Worm (Caenorhabditis elegans) whole organism, L4/young adult: Measurements from ENCODE around the gene H12I19.115.

Source experiments
- W03F9.2 ChIP-seq: fragments of 150-350 bp; optimal IDR thresholded peaks from 2 replicates; lab custom pipeline; 2014; ENCODE audit warnings: missing biosample characterization, missing genetic modification characterization
- dao-5 ChIP-seq: sonication (generic microtip); optimal IDR thresholded peaks from 2 replicates; lab custom pipeline; 2016; ENCODE audit warnings: missing genotype, missing genetic modification characterization, moderate library complexity, missing compliant biosample characterization
- him-1 ChIP-seq: sonication (generic microtip); optimal IDR thresholded peaks from 2 replicates; lab custom pipeline; 2016; ENCODE audit warnings: missing genotype, missing genetic modification reagents, missing genetic modification characterization, missing compliant biosample characterization

The H12I19.115 gene

DNA sequence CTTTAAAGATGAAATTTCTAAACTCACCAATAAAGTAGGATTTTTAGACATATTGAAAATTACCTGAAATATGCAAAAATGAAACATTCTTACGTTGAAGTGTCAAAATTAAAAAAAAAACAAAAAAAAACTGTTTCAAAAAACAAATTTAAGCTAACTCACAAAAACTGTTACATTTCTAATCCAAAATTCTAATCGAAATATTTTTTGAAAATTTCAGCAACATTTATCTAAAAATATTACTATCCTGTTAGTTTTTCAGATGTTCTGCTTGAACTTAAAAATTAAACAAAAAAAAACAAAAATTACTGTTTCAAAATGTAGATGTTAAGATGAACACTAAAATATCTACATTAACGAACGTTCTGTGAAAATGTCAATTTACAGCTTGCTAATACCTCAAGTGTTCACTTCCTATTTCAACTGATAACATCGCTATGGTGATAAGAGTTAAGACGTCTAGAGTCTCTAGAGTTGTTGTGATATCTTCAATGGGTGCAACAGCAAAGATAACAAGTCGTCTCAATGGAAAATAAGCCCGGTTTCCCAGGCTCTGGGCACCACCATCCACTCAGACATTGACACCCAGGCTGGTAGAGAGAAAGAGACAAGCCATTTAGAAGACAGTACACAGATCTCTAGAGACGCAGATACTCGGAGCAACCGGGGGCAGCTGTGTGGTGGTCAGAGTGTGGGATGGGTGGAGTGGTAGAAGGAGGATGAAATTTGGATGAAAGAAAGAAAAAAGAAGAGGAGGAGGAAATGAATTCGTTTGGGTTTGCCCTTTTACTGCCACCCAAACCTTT is at the start of gene H12I19.115:
TSS of gene H12I19.115 (minus strand) at position 51 of the 806 bp plus-strand sequence.
- TF ChIP-seq dao-5 (tag; lab: Kevin White, UChicago) = no peak
- TF ChIP-seq him-1 (tag; lab: Kevin White, UChicago) = no peak
- no peak for TF ChIP-seq W03F9.2 (tag; lab: Kevin White, UChicago)

DNA sequence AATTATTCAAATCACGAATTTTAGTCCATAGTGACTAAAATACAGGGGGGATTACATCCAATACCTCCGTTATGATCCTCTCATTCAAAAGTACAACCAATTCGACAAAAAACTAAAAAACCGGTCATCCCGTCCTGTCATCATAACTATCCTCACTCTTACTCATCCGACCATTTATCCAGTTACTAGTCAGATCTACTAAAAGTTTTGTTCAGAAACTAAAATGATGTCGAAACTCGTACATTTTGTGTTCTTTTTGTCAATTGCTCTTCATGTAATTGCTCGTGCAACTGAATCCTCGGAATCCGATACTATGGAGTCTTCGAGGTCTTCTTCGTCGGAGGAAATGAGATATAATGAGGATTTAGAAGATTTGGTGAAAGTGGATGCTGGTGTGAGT is 49.4 kb upstream of the H12I19.115 start, which contains the start of gene R05A10.2:
TSS of gene R05A10.2 (plus strand) at position 214 of the 400 bp plus-strand sequence.
- TF ChIP-seq dao-5 (tag; lab: Kevin White, UChicago) (no peak), W03F9.2 (tag; lab: Kevin White, UChicago) (no peak), him-1 (tag; lab: Kevin White, UChicago) (no peak)

DNA sequence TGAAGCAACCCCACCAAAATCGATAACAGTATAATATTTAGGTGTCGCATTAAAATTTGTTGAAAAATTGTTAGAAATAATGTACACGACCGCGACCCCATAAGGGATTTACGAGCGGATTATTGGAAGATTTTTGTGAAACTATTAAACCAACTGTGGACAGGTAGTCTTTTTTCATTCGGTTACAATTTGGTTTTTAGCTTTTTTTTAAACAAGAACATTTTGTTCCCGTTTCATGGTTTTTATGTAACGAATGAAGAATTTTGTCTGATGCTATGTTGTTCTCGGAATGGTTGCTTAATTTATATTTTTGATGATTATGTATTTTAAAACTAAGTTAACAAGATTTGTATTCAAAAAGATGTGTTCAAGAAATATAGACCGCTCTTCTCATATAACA is 48.7 kb upstream of the H12I19.115 start, which contains the start of gene R05A10.3:
TSS of gene R05A10.3 (minus strand) at position 101 of the 400 bp plus-strand sequence.
- TF ChIP-seq dao-5 (tag; lab: Kevin White, UChicago) (no peak), him-1 (tag; lab: Kevin White, UChicago) (no peak), W03F9.2 (tag; lab: Kevin White, UChicago) (no peak)

DNA sequence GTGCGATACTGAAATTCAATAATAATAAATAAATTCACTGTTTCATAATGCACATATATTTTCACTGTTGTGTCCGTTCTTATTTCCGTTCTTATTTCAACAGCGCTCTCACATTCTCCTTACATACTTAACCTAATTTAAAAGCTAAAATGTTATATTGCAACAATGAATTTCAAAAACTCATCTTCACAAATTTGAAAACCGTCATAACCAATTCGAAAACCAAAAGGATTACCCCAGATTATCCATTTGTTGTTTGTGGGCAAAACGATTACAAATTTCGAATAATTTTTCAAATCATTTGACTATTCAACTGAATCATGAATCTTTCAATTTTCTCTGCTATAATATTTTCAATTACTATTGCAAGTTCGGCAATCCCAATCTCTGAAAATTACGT is 44.5 kb upstream of the H12I19.115 start, which contains the start of gene R05A10.4:
TSS of gene R05A10.4 (plus strand) at position 301 of the 400 bp plus-strand sequence.
- TF ChIP-seq him-1 (tag; lab: Kevin White, UChicago) (no peak), dao-5 (tag; lab: Kevin White, UChicago) (no peak), W03F9.2 (tag; lab: Kevin White, UChicago) (no peak)

DNA sequence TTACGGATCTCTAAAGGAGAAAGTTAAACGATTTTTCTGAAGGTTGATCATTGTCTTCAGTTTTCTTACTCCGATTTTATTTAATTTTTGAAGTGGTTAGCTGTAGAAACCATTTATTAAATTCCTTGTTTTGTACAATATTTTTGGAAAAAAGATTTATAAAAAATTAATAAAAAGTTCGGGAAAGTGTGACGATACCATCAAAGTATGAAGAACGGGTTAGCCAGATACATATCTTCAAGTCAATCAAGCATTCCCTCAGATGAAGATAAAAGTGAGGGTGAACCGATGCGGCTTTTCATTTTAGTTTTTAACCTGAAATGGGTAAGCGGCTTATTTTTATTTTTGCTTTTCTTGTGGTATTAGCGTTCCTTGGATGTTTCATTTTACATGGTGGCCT is 37.8 kb upstream of the H12I19.115 start, which contains the start of gene R05A10.6:
TSS of gene R05A10.6 (plus strand) at position 301 of the 400 bp plus-strand sequence.
- no peak for TF ChIP-seq W03F9.2 (tag; lab: Kevin White, UChicago)

DNA sequence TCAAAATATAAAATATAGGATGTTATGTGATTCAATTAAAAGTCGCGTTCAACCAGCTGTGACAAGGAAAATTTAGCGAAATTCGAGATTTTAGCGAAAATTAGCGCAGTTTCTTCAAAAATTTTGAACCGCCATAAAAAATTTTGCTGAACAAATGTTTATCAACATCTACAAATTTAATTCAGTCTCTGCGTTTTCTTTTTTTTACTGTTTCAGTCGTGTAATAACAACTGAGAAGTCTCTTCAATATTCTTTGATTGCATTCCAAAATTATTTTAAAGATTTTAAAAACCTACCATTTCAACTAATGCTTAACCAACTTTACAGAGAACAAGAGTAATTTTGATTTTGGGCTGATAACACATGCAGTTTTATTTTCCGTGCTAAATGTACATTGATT is 36.5 kb upstream of the H12I19.115 start:
- no peak for TF ChIP-seq dao-5 (tag; lab: Kevin White, UChicago)
- no peak for TF ChIP-seq W03F9.2 (tag; lab: Kevin White, UChicago)
- TF ChIP-seq him-1 (tag; lab: Kevin White, UChicago) = no peak

DNA sequence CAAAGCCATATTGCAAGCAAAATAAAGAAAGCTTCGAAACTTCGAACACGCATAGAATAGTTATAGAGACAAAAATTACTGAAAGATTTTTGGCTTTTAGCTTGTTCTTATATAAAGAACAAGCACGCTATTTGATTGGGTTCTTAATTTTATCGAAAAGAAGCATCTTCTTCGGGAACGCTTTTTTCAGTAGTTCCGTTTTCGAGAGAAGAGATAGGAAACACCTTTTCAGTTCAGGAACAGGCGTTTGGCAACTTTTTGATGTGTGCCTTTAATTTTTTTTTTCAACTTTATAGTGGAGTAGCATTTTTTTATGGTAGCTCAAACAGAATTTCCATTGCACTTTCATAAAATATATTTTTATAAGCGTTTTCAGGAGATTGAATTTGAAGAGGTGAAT is 35.1 kb upstream of the H12I19.115 start, which contains the start of gene R05A10.7:
TSS of gene R05A10.7 (minus strand) at position 101 of the 400 bp plus-strand sequence.
- no peak for TF ChIP-seq W03F9.2 (tag; lab: Kevin White, UChicago)
- TF ChIP-seq dao-5 (tag; lab: Kevin White, UChicago) = no peak
- TF ChIP-seq him-1 (tag; lab: Kevin White, UChicago) = no peak

DNA sequence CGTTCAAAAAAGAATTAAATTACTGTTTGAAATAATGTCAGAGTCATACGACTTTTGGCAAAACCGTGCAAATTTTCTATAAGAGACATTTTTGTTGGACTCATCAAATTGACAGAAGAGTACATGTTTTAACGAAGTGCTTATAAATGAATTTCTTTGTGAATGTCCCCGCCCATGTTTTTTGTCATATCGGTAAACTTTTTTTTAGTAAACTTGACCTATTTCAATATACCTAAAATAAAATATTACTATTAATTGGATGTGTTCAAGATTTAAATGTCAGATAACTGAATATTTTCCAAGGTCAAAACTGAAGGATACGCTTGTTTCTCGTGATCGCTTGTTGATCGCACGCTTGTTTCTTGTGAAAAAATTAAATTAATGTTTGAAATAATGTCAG is 30.4 kb upstream of the H12I19.115 start, which contains the start of gene R05A10.8:
TSS of gene R05A10.8 (minus strand) at position 101 of the 400 bp plus-strand sequence.
- TF ChIP-seq W03F9.2 (tag; lab: Kevin White, UChicago) (no peak), dao-5 (tag; lab: Kevin White, UChicago) (no peak)

DNA sequence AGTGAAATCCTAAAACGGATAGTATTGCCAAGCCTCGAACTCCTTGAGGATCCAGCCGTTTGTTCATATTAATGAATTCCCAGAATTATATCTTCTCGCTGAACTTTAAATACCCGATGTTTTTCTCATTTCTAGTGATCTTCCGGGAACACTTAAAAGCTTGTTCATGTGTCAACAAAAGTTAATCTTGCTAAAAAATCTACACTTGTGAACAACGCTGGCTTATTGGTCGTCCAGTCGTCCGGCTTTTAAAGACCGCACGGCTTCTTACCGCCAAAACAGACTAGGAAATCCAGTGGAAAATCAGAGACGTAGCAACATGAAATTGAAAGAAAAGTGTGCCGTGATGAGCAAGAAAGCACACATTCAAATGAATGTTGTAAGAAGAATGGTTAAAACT is 25.6 kb upstream of the H12I19.115 start, which contains the start of gene oac-38:
TSS of gene oac-38 (minus strand) at position 101 of the 400 bp plus-strand sequence.
- no peak for TF ChIP-seq him-1 (tag; lab: Kevin White, UChicago)
- TF ChIP-seq W03F9.2 (tag; lab: Kevin White, UChicago) = no peak
- no peak for TF ChIP-seq dao-5 (tag; lab: Kevin White, UChicago)

DNA sequence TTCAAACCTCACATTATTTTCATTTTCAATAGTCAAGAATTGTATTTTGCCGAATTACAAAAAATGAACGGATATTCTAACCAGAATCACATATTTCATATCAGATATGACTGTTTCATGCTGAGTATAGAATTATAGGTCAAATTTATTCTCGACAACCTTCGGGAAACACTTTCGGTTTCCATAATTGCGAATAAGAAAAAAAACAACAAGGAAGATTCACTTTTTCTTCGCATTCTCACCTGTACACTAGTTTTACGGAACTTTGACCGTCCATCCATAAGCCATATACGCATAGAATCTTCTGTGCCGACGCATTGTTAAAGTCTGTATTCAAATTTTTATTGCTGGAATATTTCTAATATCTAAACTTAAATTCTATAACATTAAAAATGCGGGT is 17.9 kb upstream of the H12I19.115 start, which contains the start of gene oac-37:
TSS of gene oac-37 (plus strand) at position 301 of the 400 bp plus-strand sequence.
- TF ChIP-seq dao-5 (tag; lab: Kevin White, UChicago) (no peak), him-1 (tag; lab: Kevin White, UChicago) (no peak), W03F9.2 (tag; lab: Kevin White, UChicago) (no peak)

DNA sequence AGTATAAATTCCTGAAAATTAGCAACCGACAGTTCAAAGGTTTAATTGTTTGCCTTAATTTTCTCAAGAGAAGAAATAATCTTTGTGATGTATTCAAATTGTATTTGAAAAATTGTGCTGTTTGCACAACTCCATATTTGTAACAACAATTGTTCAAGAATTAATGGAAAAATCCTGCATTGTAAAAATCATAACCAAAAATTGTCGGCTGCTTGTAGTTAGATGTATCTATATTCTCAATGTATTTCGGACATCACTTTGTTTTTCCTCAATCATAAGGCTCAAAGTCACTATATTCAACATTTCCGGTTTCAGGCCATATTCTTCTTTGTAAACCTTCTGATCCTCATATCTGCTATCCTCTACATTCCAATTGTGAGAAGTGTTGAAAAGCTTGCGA is 15.4 kb upstream of the H12I19.115 start:
- TF ChIP-seq dao-5 (tag; lab: Kevin White, UChicago) (no peak), W03F9.2 (tag; lab: Kevin White, UChicago) (no peak), him-1 (tag; lab: Kevin White, UChicago) (no peak)

DNA sequence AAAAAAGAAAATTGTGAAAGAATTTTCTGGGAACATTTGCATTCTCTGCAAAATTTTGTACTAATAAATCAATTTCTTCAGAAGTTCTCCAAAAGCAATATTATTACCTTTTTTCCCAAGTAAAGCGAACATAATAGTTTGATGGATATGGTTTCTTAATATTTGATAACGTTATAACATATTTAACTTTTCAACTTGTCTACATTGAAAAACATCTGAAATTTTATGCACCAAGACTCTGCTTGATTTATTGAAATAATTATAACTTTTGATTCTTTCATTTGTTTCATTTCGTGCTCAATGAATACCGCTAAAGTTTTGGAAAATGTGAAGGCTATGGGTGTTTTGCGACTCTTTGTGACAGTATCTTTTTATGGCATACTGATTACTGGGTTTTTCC is 9.4 kb upstream of the H12I19.115 start, which contains the start of gene srz-31:
TSS of gene srz-31 (plus strand) at position 301 of the 400 bp plus-strand sequence.
- TF ChIP-seq him-1 (tag; lab: Kevin White, UChicago) = no peak
- TF ChIP-seq W03F9.2 (tag; lab: Kevin White, UChicago) = no peak
- no peak for TF ChIP-seq dao-5 (tag; lab: Kevin White, UChicago)

DNA sequence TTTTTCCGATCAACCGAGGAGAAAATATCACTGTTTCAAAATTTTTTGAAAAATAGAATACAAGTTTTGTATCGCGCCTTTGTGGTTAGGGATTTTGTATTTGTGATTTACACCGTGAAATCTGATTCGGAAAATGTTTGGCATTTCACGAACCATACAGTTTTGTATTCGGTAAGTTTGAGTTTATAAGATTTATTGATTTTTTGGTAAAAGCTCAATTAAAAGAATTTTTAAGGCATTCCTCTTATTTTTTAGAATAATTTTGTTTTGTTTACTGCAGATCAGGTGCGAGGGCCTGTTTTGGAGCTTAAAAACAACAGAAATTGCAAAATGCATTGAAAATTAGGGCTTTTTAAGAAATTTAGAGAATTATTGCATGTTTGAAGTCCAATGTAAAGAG is 5.7 kb upstream of the H12I19.115 start:
- no peak for TF ChIP-seq him-1 (tag; lab: Kevin White, UChicago)
- no peak for TF ChIP-seq W03F9.2 (tag; lab: Kevin White, UChicago)
- TF ChIP-seq dao-5 (tag; lab: Kevin White, UChicago) = no peak
